Worm (Caenorhabditis elegans) whole organism, late embryonic: ENCODE data around the gene rps-13.

Source experiments
- ceh-19 ChIP-seq: fragments of 200-800 bp; sonication (Bioruptor generic); optimal IDR thresholded peaks from 2 replicates; lab custom pipeline; 2018; ENCODE audit warnings: mild to moderate bottlenecking, missing genetic modification characterization, missing compliant biosample characterization
- elt-2 ChIP-seq: sonication (generic microtip); optimal IDR thresholded peaks from 2 replicates; lab custom pipeline; 2016; ENCODE audit warnings: missing genetic modification reagents, missing genetic modification characterization, missing compliant biosample characterization
- elt-4 ChIP-seq: sonication (generic microtip); optimal IDR thresholded peaks from 2 replicates; lab custom pipeline; 2016; ENCODE audit warnings: missing genetic modification characterization, missing compliant biosample characterization
- nfya-1 ChIP-seq: sonication (generic microtip); optimal IDR thresholded peaks from 2 replicates; lab custom pipeline; 2017; ENCODE audit warnings: missing genetic modification characterization, mild to moderate bottlenecking, missing compliant biosample characterization, antibody characterized with exemption, moderate library complexity
- nhr-232 ChIP-seq: sonication (generic microtip); optimal IDR thresholded peaks from 2 replicates; lab custom pipeline; 2016; ENCODE audit warnings: missing genetic modification characterization, missing compliant biosample characterization

DNA sequence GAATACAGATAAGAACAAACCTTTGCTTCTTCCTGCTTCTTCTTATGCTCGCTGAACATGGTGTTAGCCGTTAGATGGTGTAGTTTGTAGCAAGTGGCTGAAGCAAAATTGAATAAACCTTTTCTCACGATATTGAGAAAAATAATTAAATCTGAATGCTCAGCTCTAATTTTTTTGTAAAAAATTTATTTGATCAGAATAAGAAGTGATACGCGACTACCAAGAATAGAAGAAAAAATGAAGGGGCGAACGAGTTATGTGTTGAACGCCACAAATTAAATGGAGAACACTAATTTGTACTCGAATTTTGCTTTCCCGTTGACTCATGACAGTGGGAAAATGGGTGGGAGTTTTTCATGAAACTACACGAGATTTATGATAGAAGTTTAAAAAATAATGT lies 31.6 kb downstream of the rps-13 start, which contains the start of gene C56G2.9:
- TF ChIP-seq elt-4 (tag; lab: Kevin White, UChicago) (no peak), nhr-232 (tag; lab: Kevin White, UChicago) (no peak), nfya-1 (tag; lab: Kevin White, UChicago) (no peak), ceh-19 (GFP tag; lab: Kevin White, UChicago) (no peak), elt-2 (tag; lab: Kevin White, UChicago) (no peak)
